Worm (Caenorhabditis elegans) whole organism, L2 larva: Measurements from ENCODE around the gene K08H2.10.

ENCODE experiments used
- R02D3.7 ChIP-seq: fragments of 150-350 bp; optimal IDR thresholded peaks from 2 replicates; lab custom pipeline; 2014; ENCODE audit warnings: missing biosample characterization, missing genetic modification characterization
- Y55F3AM.14 ChIP-seq: fragments of 200-800 bp; sonication (Bioruptor generic); optimal IDR thresholded peaks from 2 replicates; lab custom pipeline; 2018; ENCODE audit warnings: mild to moderate bottlenecking, missing genetic modification characterization, missing compliant biosample characterization
- alr-1 ChIP-seq: fragments of 150-350 bp; optimal IDR thresholded peaks from 2 replicates; lab custom pipeline; 2014; ENCODE audit warnings: missing biosample characterization, missing genetic modification characterization
- ama-1 ChIP-seq: fragments of 150-350 bp; optimal IDR thresholded peaks from 2 replicates; lab custom pipeline; 2018; ENCODE audit warnings: inconsistent platforms
- mdl-1 ChIP-seq, 2 experiments: fragments of 150-350 bp in 1 of 2; sonication (generic microtip) in 1 of 2; optimal IDR thresholded peaks; 2 replicates each; lab custom pipeline; 2017; ENCODE audit warnings: missing biosample characterization in 2 of 2, missing genetic modification characterization in 2 of 2
- nhr-23 ChIP-seq: fragments of 150-350 bp; optimal IDR thresholded peaks from 2 replicates; lab custom pipeline; 2014; ENCODE audit warnings: missing biosample characterization, missing genetic modification reagents, missing genetic modification characterization
- unc-62 ChIP-seq: fragments of 150-350 bp; optimal IDR thresholded peaks from 2 replicates; lab custom pipeline; 2014; ENCODE audit warnings: missing biosample characterization, missing genetic modification reagents, missing genetic modification characterization

DNA sequence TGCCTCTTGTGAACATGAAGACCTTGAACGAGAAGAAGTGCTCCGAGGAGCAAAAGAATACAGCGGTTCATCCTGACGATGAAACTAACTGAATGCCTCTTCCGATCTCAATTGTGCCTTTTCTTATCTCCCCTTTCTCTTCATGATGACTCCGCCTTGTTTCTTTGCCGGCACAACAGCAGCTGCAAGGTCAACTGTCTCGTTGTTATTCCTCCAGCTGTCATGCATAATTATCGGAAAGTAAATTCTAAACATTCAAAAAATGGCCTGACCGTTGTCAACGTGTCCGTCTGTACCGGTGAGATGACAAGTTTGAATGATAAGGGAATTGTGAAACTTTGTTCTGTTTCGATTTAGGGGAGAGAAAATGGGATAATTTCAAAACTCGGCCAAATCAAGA is 36.2 kb upstream of the K08H2.10 start, which contains the start of gene asp-4:
- no peak for TF ChIP-seq nhr-23 (tag; lab: Kevin White, UChicago)
- no peak for TF ChIP-seq Y55F3AM.14 (GFP tag; lab: Kevin White, UChicago)
- no peak for TF ChIP-seq R02D3.7 (tag; lab: Kevin White, UChicago)
- no peak for TF ChIP-seq unc-62
- no peak for TF ChIP-seq ama-1 (lab: Kevin White, UChicago)
- TF ChIP-seq alr-1 (tag; lab: Kevin White, UChicago), result no peak
- TF ChIP-seq mdl-1 (tag; optimal IDR thresholded peaks at IDR 0.05; lab: Kevin White, UChicago), result no peak
